Worm (Caenorhabditis elegans): Measurements from ENCODE around the gene ZK1320.11.

ce11 chrII:9708835-9709299, 41.4 kb downstream of the ZK1320.11 start, which contains the start of gene glt-5:
- TF ChIP-seq nfya-1 (tag; optimal IDR thresholded peaks at IDR 0.05; ENCODE audit: insufficient read depth) (no peak), pha-4 (tag; optimal IDR thresholded peaks at IDR 0.05) (no peak), ceh-82 (tag; optimal IDR thresholded peaks at IDR 0.05) (no peak), snpc-4 (tag; optimal IDR thresholded peaks at IDR 0.05) (no peak), elt-3 (tag; optimal IDR thresholded peaks at IDR 0.05) (no peak), elt-2 (tag; optimal IDR thresholded peaks at IDR 0.05) (no peak), nhr-11 (tag; optimal IDR thresholded peaks at IDR 0.05) (no peak), nhr-76 (tag; optimal IDR thresholded peaks at IDR 0.05) (no peak), nhr-25 (tag; optimal IDR thresholded peaks at IDR 0.05) (no peak)

Measured in whole organism, L3 larva.